Worm (Caenorhabditis elegans) whole organism, midembryonic: ENCODE results near the gene M01B2.8.

Experiments used
- cog-1 ChIP-seq: sonication (generic microtip); optimal IDR thresholded peaks from 2 replicates; lab custom pipeline; 2016; ENCODE audit warnings: missing genetic modification characterization, missing compliant biosample characterization
- flt-1 ChIP-seq: fragments of 200-800 bp; sonication (Bioruptor generic); IDR thresholded peaks from 2 replicates; pipeline ENCODE4 v1.3.6; 2022; ENCODE audit warnings: missing genetic modification characterization, missing compliant biosample characterization
- tab-1 ChIP-seq: fragments of 200-800 bp; sonication (Bioruptor generic); IDR thresholded peaks from 2 replicates; pipeline ENCODE4 v1.3.6; 2022; ENCODE audit warnings: missing genetic modification characterization, missing compliant biosample characterization

DNA sequence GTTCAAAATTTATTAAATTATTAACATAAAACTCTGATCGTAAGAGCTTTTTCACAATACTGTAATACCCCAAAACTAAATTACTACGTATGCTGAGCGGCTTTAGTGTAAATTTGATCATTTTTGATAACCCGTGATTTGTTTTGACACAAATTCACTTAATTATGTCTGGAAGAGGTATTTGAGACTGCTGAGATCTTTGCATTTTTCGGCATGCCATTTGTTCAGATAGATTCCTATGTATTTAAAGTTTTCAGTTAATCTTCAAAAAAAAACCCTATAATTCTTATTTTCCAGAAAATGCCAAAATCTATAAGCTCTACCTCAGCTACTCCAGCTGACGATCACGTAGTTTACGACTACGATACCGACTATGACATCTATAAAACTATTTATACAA, 29.8 kb upstream of the M01B2.8 start, which contains the start of gene srw-15:
- TF ChIP-seq cog-1: no peak
- TF ChIP-seq tab-1 (GFP tag; lab: Robert Waterston, UW): no peak
- TF ChIP-seq flt-1: no peak
